Worm (Caenorhabditis elegans) whole organism, young adult: ENCODE results near the gene ZK697.14.

Source experiments
- C17E4.6 ChIP-seq: fragments of 200-800 bp; sonication (Bioruptor generic); IDR thresholded peaks from 2 replicates; pipeline ENCODE4 v1.3.6; 2022; ENCODE audit warnings: missing genetic modification reagents, missing genetic modification characterization, missing compliant biosample characterization
- F33H1.4 ChIP-seq: fragments of 200-800 bp; sonication (Bioruptor generic); IDR thresholded peaks from 2 replicates; pipeline ENCODE4 v1.3.6; 2022; ENCODE audit warnings: missing genetic modification reagents, missing genetic modification characterization, missing compliant biosample characterization
- F37B4.10 ChIP-seq: fragments of 200-800 bp; sonication (Bioruptor generic); IDR thresholded peaks from 2 replicates; pipeline ENCODE4 v1.3.6; 2022; ENCODE audit warnings: missing genetic modification characterization, missing compliant biosample characterization
- F49E8.2 ChIP-seq: sonication (generic microtip); optimal IDR thresholded peaks from 3 replicates; lab custom pipeline; 2017; ENCODE audit warnings: missing genetic modification characterization, mild to moderate bottlenecking, missing compliant biosample characterization, antibody characterized with exemption, moderate library complexity; ENCODE audit not compliant: insufficient read depth
- F57A8.1 ChIP-seq: fragments of 200-800 bp; sonication (Bioruptor generic); optimal IDR thresholded peaks from 2 replicates; lab custom pipeline; 2018; ENCODE audit warnings: mild to moderate bottlenecking, missing genetic modification characterization, moderate library complexity, missing compliant biosample characterization
- K11D2.4 ChIP-seq: fragments of 200-800 bp; sonication (Bioruptor generic); IDR thresholded peaks from 2 replicates; pipeline ENCODE4 v1.3.6; 2022; ENCODE audit warnings: missing genetic modification reagents, missing genetic modification characterization, missing compliant biosample characterization
- K12H6.12 ChIP-seq: fragments of 200-800 bp; sonication (Bioruptor generic); optimal IDR thresholded peaks from 2 replicates; lab custom pipeline; 2018; ENCODE audit warnings: mild to moderate bottlenecking, missing genetic modification characterization, missing compliant biosample characterization
- T07F8.4 ChIP-seq: sonication (generic microtip); optimal IDR thresholded peaks from 2 replicates; lab custom pipeline; 2016; ENCODE audit warnings: mild to moderate bottlenecking, missing genetic modification characterization, moderate library complexity, missing compliant biosample characterization
- Y95B8A.8 ChIP-seq: fragments of 200-800 bp; sonication (Bioruptor generic); IDR thresholded peaks from 2 replicates; pipeline ENCODE4 v1.3.6; 2022; ENCODE audit warnings: missing genetic modification reagents, missing genetic modification characterization, missing compliant biosample characterization
- aptf-3 ChIP-seq: fragments of 200-800 bp; sonication (Bioruptor generic); IDR thresholded peaks from 2 replicates; pipeline ENCODE4 v1.3.6; 2022; ENCODE audit warnings: missing genetic modification characterization, missing compliant biosample characterization
- attf-3 ChIP-seq: fragments of 200-800 bp; sonication (Bioruptor generic); conservative IDR thresholded peaks from 2 replicates; pipeline ENCODE4 v1.3.6; 2022; ENCODE audit warnings: missing genetic modification reagents, missing genetic modification characterization, missing compliant biosample characterization
- bed-1 ChIP-seq: fragments of 200-800 bp; sonication (Bioruptor generic); IDR thresholded peaks from 2 replicates; pipeline ENCODE4 v1.3.6; 2022; ENCODE audit warnings: missing genetic modification reagents, missing genetic modification characterization, missing compliant biosample characterization
- cebp-2 ChIP-seq: fragments of 200-800 bp; sonication (Bioruptor generic); IDR thresholded peaks from 2 replicates; pipeline ENCODE4 v1.3.6; 2022; ENCODE audit warnings: missing genetic modification characterization, missing compliant biosample characterization
- ceh-58 ChIP-seq: fragments of 200-800 bp; sonication (Bioruptor generic); IDR thresholded peaks from 2 replicates; pipeline ENCODE4 v1.3.6; 2022; ENCODE audit warnings: missing genetic modification characterization, missing compliant biosample characterization
- ceh-91 ChIP-seq: fragments of 200-800 bp; sonication (Bioruptor generic); IDR thresholded peaks from 2 replicates; pipeline ENCODE4 v1.3.6; 2022; ENCODE audit warnings: missing genetic modification reagents, missing genetic modification characterization, missing compliant biosample characterization
- die-1 ChIP-seq: sonication (generic microtip); optimal IDR thresholded peaks from 2 replicates; lab custom pipeline; 2016; ENCODE audit warnings: missing genotype, mild to moderate bottlenecking, missing genetic modification characterization, missing compliant biosample characterization
- lag-1 ChIP-seq: fragments of 200-800 bp; sonication (Bioruptor generic); IDR thresholded peaks from 2 replicates; pipeline ENCODE4 v1.3.6; 2022; ENCODE audit warnings: missing genetic modification reagents, missing genetic modification characterization, missing compliant biosample characterization
- lin-26 ChIP-seq: fragments of 200-800 bp; sonication (Bioruptor generic); IDR thresholded peaks from 2 replicates; pipeline ENCODE4 v1.3.6; 2022; ENCODE audit warnings: missing genetic modification reagents, missing genetic modification characterization, missing compliant biosample characterization
- lin-54 ChIP-seq: fragments of 200-800 bp; sonication (Bioruptor generic); optimal IDR thresholded peaks from 2 replicates; lab custom pipeline; 2018; ENCODE audit warnings: mild to moderate bottlenecking, missing genetic modification characterization, missing compliant biosample characterization
- madf-3 ChIP-seq: fragments of 200-800 bp; sonication (Bioruptor generic); IDR thresholded peaks from 2 replicates; pipeline ENCODE4 v1.3.6; 2022; ENCODE audit warnings: missing genetic modification reagents, missing genetic modification characterization, missing compliant biosample characterization
- mel-28 ChIP-seq: sonication (generic microtip); optimal IDR thresholded peaks from 2 replicates; lab custom pipeline; 2016; ENCODE audit warnings: borderline replicate concordance, mild to moderate bottlenecking, missing genetic modification characterization, missing compliant biosample characterization
- mxl-1 ChIP-seq: sonication (generic microtip); optimal IDR thresholded peaks from 2 replicates; lab custom pipeline; 2016; ENCODE audit warnings: missing genetic modification characterization, missing compliant biosample characterization
- nfya-2 ChIP-seq: fragments of 200-800 bp; sonication (Bioruptor generic); IDR thresholded peaks from 2 replicates; pipeline ENCODE4 v1.3.6; 2022; ENCODE audit warnings: missing genetic modification reagents, missing genetic modification characterization, missing compliant biosample characterization
- nhr-179 ChIP-seq: sonication (generic microtip); optimal IDR thresholded peaks from 2 replicates; lab custom pipeline; 2016; ENCODE audit warnings: mild to moderate bottlenecking, missing genetic modification characterization, missing compliant biosample characterization
- nhr-80 ChIP-seq: sonication (generic microtip); optimal IDR thresholded peaks from 2 replicates; lab custom pipeline; 2016; ENCODE audit warnings: missing genetic modification characterization, missing compliant biosample characterization
- nhr-90 ChIP-seq: sonication (generic microtip); optimal IDR thresholded peaks from 2 replicates; lab custom pipeline; 2016; ENCODE audit warnings: missing genotype, mild to moderate bottlenecking, missing genetic modification characterization, missing compliant biosample characterization
- rcor-1 ChIP-seq: fragments of 200-800 bp; sonication (Bioruptor generic); IDR thresholded peaks from 2 replicates; pipeline ENCODE4 v1.3.6; 2022; ENCODE audit warnings: missing genetic modification reagents, missing genetic modification characterization, missing compliant biosample characterization
- rpc-1 ChIP-seq, 2 experiments: fragments of 150-350 bp in 1 of 2; sonication (generic microtip) in 1 of 2; optimal IDR thresholded peaks; 2 replicates each; lab custom pipeline; 2014 to 2018; ENCODE audit warnings: missing biosample characterization in 1 of 2, missing genetic modification characterization in 1 of 2, missing genetic modification reagents in 1 of 2, missing genotype in 1 of 2
- sea-2 ChIP-seq: fragments of 200-800 bp; sonication (Bioruptor generic); IDR thresholded peaks from 2 replicates; pipeline ENCODE4 v1.3.6; 2022; ENCODE audit warnings: missing genetic modification characterization, missing compliant biosample characterization
- snpc-1.1 ChIP-seq: sonication (generic microtip); optimal IDR thresholded peaks from 2 replicates; lab custom pipeline; 2017; ENCODE audit warnings: missing genetic modification characterization, mild to moderate bottlenecking, missing compliant biosample characterization, antibody characterized with exemption, moderate library complexity, missing genotype, missing genetic modification reagents; ENCODE audit not compliant: insufficient read depth
- snpc-1.3 ChIP-seq: sonication (generic microtip); optimal IDR thresholded peaks from 2 replicates; lab custom pipeline; 2017; ENCODE audit warnings: missing genetic modification characterization, mild to moderate bottlenecking, missing compliant biosample characterization, antibody characterized with exemption, moderate library complexity, missing genotype, missing genetic modification reagents; ENCODE audit not compliant: insufficient read depth
- unc-62 ChIP-seq: fragments of 150-350 bp; optimal IDR thresholded peaks from 2 replicates; lab custom pipeline; 2014; ENCODE audit warnings: missing biosample characterization, missing genetic modification reagents, missing genetic modification characterization
- xnd-1 ChIP-seq: sonication (generic microtip); optimal IDR thresholded peaks from 2 replicates; lab custom pipeline; 2016; ENCODE audit warnings: missing genotype, missing genetic modification reagents, missing genetic modification characterization, missing compliant biosample characterization
- zfh-2 ChIP-seq: fragments of 200-800 bp; sonication (Bioruptor generic); conservative IDR thresholded peaks from 2 replicates; pipeline ENCODE4 v1.3.6; 2022; ENCODE audit warnings: missing genetic modification reagents, missing genetic modification characterization, missing compliant biosample characterization
- ztf-22 ChIP-seq: fragments of 200-800 bp; sonication (Bioruptor generic); optimal IDR thresholded peaks from 2 replicates; lab custom pipeline; 2018; ENCODE audit warnings: mild to moderate bottlenecking, missing genetic modification characterization, moderate library complexity, missing compliant biosample characterization
- ztf-25 ChIP-seq: fragments of 200-800 bp; sonication (Bioruptor generic); IDR thresholded peaks from 2 replicates; pipeline ENCODE4 v1.3.6; 2022; ENCODE audit warnings: missing genetic modification reagents, missing genetic modification characterization, missing compliant biosample characterization
- ztf-6 ChIP-seq: fragments of 200-800 bp; sonication (Bioruptor generic); IDR thresholded peaks from 2 replicates; pipeline ENCODE4 v1.3.6; 2022; ENCODE audit warnings: missing genetic modification reagents, missing genetic modification characterization, missing compliant biosample characterization

Gene ZK697.14

DNA sequence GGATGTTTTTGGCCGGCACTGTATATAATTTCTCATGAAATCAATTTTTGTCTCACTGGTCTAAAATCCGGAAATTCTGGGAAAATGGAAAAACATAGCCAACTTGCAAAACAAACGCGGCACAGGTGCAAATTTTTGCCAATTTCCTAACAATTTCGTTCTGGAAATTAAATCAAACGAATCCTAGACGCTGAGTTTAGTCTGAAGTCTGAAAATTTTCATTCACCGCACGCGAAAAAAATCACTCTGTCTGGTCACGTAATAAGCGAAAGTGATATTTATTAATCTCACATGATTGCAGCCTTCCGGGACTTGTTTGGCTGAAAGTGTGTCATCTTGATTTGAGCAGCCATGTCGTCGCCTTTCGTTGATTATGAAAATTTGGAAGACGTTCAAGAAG is 38.6 kb downstream of the ZK697.14 start, which contains the start of gene srw-103:
TSS of gene srw-103 (plus strand) at position 301 of the 400 bp plus-strand sequence.
- no peak for TF ChIP-seq F57A8.1 (GFP tag; lab: Kevin White, UChicago)
- TF ChIP-seq nhr-80 (tag; lab: Kevin White, UChicago): no peak
- TF ChIP-seq F33H1.4 (GFP tag; lab: Robert Waterston, UW): no peak
- no peak for TF ChIP-seq madf-3 (GFP tag; lab: Robert Waterston, UW)
- TF ChIP-seq F49E8.2 (tag; lab: Kevin White, UChicago): no peak

DNA sequence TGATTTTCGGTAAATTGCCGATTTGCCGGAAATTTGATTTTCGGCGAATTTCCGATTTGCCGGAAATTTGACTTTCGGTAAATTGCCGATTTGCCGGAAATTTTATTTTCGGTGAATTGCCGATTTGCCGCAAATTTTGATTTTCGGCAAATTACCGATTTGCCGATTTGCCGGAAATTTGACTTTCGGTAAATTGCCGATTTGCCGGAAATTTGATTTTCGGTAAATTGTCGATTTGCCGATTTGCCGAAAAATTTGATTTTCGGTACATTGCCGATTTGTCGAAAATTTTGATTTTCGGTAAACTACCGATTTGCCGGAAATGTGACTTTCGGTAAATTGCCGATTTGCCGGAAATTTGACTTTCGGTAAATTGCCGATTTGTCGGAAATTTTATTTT is 41.7 kb downstream of the ZK697.14 start:
- peak; percentile 37; the same call in 1 of the 2 replicates for TF ChIP-seq cebp-2 (GFP tag; lab: Robert Waterston, UW)
- TF ChIP-seq nfya-2: 0 out of 2 replicates have a peak, but pooled peaks have one; percentile 72
- TF ChIP-seq ceh-91 (GFP tag; lab: Robert Waterston, UW): peak; percentile 28; the same call in 1 of the 2 replicates
- 0 out of 2 replicates have a peak, but pooled peaks have one; percentile 21 for TF ChIP-seq aptf-3 (GFP tag; lab: Robert Waterston, UW)
- peak; percentile 75 for TF ChIP-seq Y95B8A.8
- TF ChIP-seq ztf-6 (GFP tag; lab: Robert Waterston, UW): peak; percentile 8; the same call in 1 of the 2 replicates
- TF ChIP-seq F37B4.10 (GFP tag; lab: Robert Waterston, UW): 0 out of 2 replicates have a peak, but pooled peaks have one; percentile 92
- peak; percentile 77; the same call in 1 of the 2 replicates for TF ChIP-seq sea-2 (GFP tag; lab: Robert Waterston, UW)
- TF ChIP-seq ztf-25: 0 out of 2 replicates have a peak, but pooled peaks have one; percentile 31
- 0 out of 2 replicates have a peak, but pooled peaks have one; percentile 73 for TF ChIP-seq bed-1 (GFP tag; lab: Robert Waterston, UW)
- peak; percentile 77; the same call in 1 of the 2 replicates for TF ChIP-seq ceh-58 (GFP tag; lab: Robert Waterston, UW)
- peak; percentile 63; the same call in 1 of the 2 replicates for TF ChIP-seq lag-1 (GFP tag; lab: Robert Waterston, UW)
- peak; percentile 64 for TF ChIP-seq K11D2.4 (GFP tag; lab: Robert Waterston, UW)

DNA sequence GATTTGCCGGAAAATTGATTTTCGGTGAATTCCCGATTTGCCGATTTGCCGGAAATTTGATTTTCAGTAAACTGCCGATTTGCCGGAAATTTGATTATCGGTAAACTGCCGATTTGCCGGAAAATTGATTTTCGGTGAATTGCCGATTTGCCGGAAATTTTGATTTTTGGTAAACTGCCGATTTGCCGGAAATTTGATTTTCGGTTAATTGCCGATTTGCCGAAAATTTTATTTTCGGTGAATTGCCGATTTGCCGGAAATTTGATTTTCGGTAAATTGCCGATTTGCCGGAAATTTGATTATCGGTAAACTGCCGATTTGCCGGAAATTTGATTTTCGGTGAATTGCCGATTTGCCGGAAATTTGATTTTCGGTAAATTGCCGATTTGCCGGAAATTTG is 43.0 kb downstream of the ZK697.14 start:
- TF ChIP-seq C17E4.6 (GFP tag; lab: Robert Waterston, UW): peak; percentile 34; the same call in 1 of the 2 replicates
- TF ChIP-seq, all 124 proteins: peak for 1; not testable (repeated sequence) for 123

DNA sequence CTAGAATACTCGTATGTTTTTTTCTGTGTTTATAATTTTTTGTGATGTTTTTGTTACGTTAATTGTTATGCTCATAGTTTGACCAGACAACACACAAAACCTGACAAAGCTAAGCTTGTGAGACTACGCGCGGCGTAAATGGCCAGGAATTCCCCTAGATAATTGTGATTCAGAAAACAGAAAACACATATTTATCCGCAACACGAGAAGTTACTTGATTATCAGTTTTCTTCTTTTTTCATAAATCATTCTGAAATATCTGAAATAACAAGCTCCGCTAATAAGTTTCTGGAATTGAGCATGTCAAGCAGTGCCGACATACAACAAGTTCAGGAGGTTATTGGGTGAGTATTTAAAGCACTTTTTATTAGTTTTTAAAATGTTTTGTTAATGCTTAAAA is 44.6 kb downstream of the ZK697.14 start, which contains the start of gene srw-100:
TSS of gene srw-100 (plus strand) at position 301 of the 400 bp plus-strand sequence.
- TF ChIP-seq ztf-22 (GFP tag; lab: Kevin White, UChicago): no peak
- no peak for TF ChIP-seq rpc-1 (optimal IDR thresholded peaks at IDR 0.05; lab: Kevin White, UChicago)
- no peak for TF ChIP-seq rpc-1 (tag; optimal IDR thresholded peaks at IDR 0.05; lab: Kevin White, UChicago)
- TF ChIP-seq rcor-1 (GFP tag; lab: Robert Waterston, UW): no peak
- no peak for TF ChIP-seq snpc-1.1 (tag; lab: Kevin White, UChicago)
- TF ChIP-seq nhr-179 (tag; lab: Kevin White, UChicago): no peak
- no peak for TF ChIP-seq zfh-2 (GFP tag; lab: Robert Waterston, UW)
- TF ChIP-seq snpc-1.3 (tag; lab: Kevin White, UChicago): no peak
- TF ChIP-seq ceh-58 (GFP tag; lab: Robert Waterston, UW): no peak
- no peak for TF ChIP-seq nhr-90
- no peak for TF ChIP-seq K12H6.12 (tag; lab: Kevin White, UChicago)
- no peak for TF ChIP-seq attf-3 (GFP tag; lab: Robert Waterston, UW)
- TF ChIP-seq lin-54: no peak
- TF ChIP-seq die-1 (tag; lab: Kevin White, UChicago): no peak
- no peak for TF ChIP-seq unc-62 (GFP tag; lab: Kevin White, UChicago)
- TF ChIP-seq mxl-1 (tag; lab: Kevin White, UChicago): no peak
- no peak for TF ChIP-seq xnd-1 (tag; lab: Kevin White, UChicago)
- no peak for TF ChIP-seq lin-26 (GFP tag; lab: Robert Waterston, UW)
- no peak for TF ChIP-seq T07F8.4 (tag; lab: Kevin White, UChicago)
- TF ChIP-seq mel-28: no peak
